Fruit fly (Drosophila melanogaster) whole organism, wandering third instar larva: ENCODE measurements around the gene Pgk.

Experiments used
- Abd-B ChIP-seq: fragments of >200 bp; optimal IDR thresholded peaks from 2 replicates; lab custom pipeline; 2017; ENCODE audit warnings: missing biosample characterization, missing genetic modification characterization
- CG32264 ChIP-seq: fragments of 200-800 bp; sonication (Bioruptor generic); optimal IDR thresholded peaks from 2 replicates; lab custom pipeline; 2016; ENCODE audit warnings: missing biosample characterization, missing genetic modification characterization
- CrebA ChIP-seq: fragments of 200-800 bp; sonication (Bioruptor generic); optimal IDR thresholded peaks from 2 replicates; lab custom pipeline; 2016; ENCODE audit warnings: missing biosample characterization, mild to moderate bottlenecking, missing genetic modification characterization, borderline replicate concordance
- Dfd ChIP-seq: fragments of >200 bp; optimal IDR thresholded peaks from 2 replicates; lab custom pipeline; 2017; ENCODE audit warnings: missing biosample characterization, missing genetic modification characterization
- Dif ChIP-seq: fragments of 200-275, 200-300 bp; sonication (Bioruptor generic); optimal IDR thresholded peaks from 2 replicates; lab custom pipeline; 2018; ENCODE audit warnings: missing biosample characterization, missing genetic modification characterization; ENCODE audit not compliant: partially characterized antibody
- GATAd ChIP-seq: sonication (Bioruptor generic); optimal IDR thresholded peaks from 2 replicates; lab custom pipeline; 2016; ENCODE audit warnings: missing biosample characterization, missing genetic modification characterization
- HLH106 ChIP-seq: fragments of 200-800 bp; optimal IDR thresholded peaks from 3 replicates; lab custom pipeline; 2019; ENCODE audit warnings: missing biosample characterization, mild to moderate bottlenecking, missing genetic modification characterization, moderate library complexity
- Hnf4 ChIP-seq: fragments of 200-800 bp; sonication (Bioruptor generic); optimal IDR thresholded peaks from 2 replicates; lab custom pipeline; 2016; ENCODE audit warnings: missing biosample characterization, mild to moderate bottlenecking, missing genetic modification characterization
- Hr78 ChIP-seq: fragments of >200 bp; optimal IDR thresholded peaks from 2 replicates; lab custom pipeline; 2017; ENCODE audit warnings: missing biosample characterization, missing genetic modification characterization
- Hr83 ChIP-seq: fragments of 200-300 bp; sonication (Bioruptor generic); optimal IDR thresholded peaks from 2 replicates; lab custom pipeline; 2016; ENCODE audit warnings: missing biosample characterization, mild to moderate bottlenecking, missing genetic modification characterization, moderate library complexity; ENCODE audit not compliant: poor library complexity, severe bottlenecking
- Jra ChIP-seq: sonication (Bioruptor generic); optimal IDR thresholded peaks from 2 replicates; lab custom pipeline; 2016; ENCODE audit warnings: missing biosample characterization, missing genetic modification characterization
- Myc ChIP-seq: fragments of >200 bp; optimal IDR thresholded peaks from 2 replicates; lab custom pipeline; 2017
- OdsH ChIP-seq: fragments of 200-800 bp; sonication (Bioruptor generic); optimal IDR thresholded peaks from 2 replicates; lab custom pipeline; 2016; ENCODE audit warnings: missing biosample characterization, mild to moderate bottlenecking, missing genetic modification characterization
- Rel ChIP-seq, 2 experiments: fragments of 200-800 bp; sonication (Bioruptor generic) in 1 of 2; optimal IDR thresholded peaks; 2 replicates in 1 of 2; 3 replicates in 1 of 2; lab custom pipeline; 2016 to 2019; ENCODE audit warnings: mild to moderate bottlenecking in 2 of 2, missing biosample characterization in 2 of 2, missing genetic modification characterization in 2 of 2, moderate library complexity in 1 of 2
- Sp1 ChIP-seq: fragments of 200-800 bp; sonication (Bioruptor generic); optimal IDR thresholded peaks from 3 replicates; lab custom pipeline; 2019; ENCODE audit warnings: missing biosample characterization, mild to moderate bottlenecking, missing genetic modification characterization, moderate library complexity
- Vsx2 ChIP-seq: fragments of 200-300, 225-300 bp; sonication (Bioruptor generic); optimal IDR thresholded peaks from 2 replicates; lab custom pipeline; 2018; ENCODE audit warnings: missing biosample characterization, missing genetic modification characterization; ENCODE audit not compliant: partially characterized antibody
- br ChIP-seq: fragments of 200-800 bp; sonication (Bioruptor generic); optimal IDR thresholded peaks from 2 replicates; lab custom pipeline; 2016; ENCODE audit warnings: missing biosample characterization, missing genetic modification characterization
- brk ChIP-seq: fragments of 200-800 bp; sonication (Bioruptor generic); optimal IDR thresholded peaks from 2 replicates; lab custom pipeline; 2016; ENCODE audit warnings: missing biosample characterization, mild to moderate bottlenecking, missing genetic modification characterization
- dl ChIP-seq, 2 experiments: fragments of 175-275, 200-275 bp in 1 of 2; fragments of 200-275 bp in 1 of 2; sonication (Bioruptor generic); optimal IDR thresholded peaks; lab custom pipeline; 2018; ENCODE audit warnings: mild to moderate bottlenecking in 2 of 2, missing biosample characterization in 2 of 2, missing genetic modification characterization in 2 of 2, moderate library complexity in 2 of 2; ENCODE audit not compliant: partially characterized antibody in 2 of 2, insufficient read depth in 1 of 2
- dsf ChIP-seq: sonication (Bioruptor generic); optimal IDR thresholded peaks from 2 replicates; lab custom pipeline; 2016; ENCODE audit warnings: missing biosample characterization, missing genetic modification characterization, borderline replicate concordance
- ey ChIP-seq: fragments of 200-800 bp; sonication (Bioruptor generic); optimal IDR thresholded peaks from 2 replicates; lab custom pipeline; 2016; ENCODE audit warnings: missing biosample characterization, missing genetic modification characterization
- foxo ChIP-seq, 2 experiments: fragments of 200-800 bp; sonication (Bioruptor generic); optimal IDR thresholded peaks; 2 replicates in 1 of 2; 3 replicates in 1 of 2; lab custom pipeline; 2016 to 2017; ENCODE audit warnings: missing biosample characterization in 2 of 2, missing genetic modification characterization in 2 of 2
- fru ChIP-seq: fragments of 200-800 bp; sonication (Bioruptor generic); optimal IDR thresholded peaks from 3 replicates; lab custom pipeline; 2016; ENCODE audit warnings: missing biosample characterization, mild to moderate bottlenecking, missing genetic modification characterization
- h ChIP-seq: fragments of 200-800 bp; sonication (Bioruptor generic); optimal IDR thresholded peaks from 3 replicates; lab custom pipeline; 2016; ENCODE audit warnings: missing biosample characterization, mild to moderate bottlenecking, missing genetic modification characterization
- lola ChIP-seq: fragments of >200 bp; optimal IDR thresholded peaks from 2 replicates; lab custom pipeline; 2017; ENCODE audit warnings: missing biosample characterization, missing genetic modification characterization
- pan ChIP-seq: fragments of >200 bp; optimal IDR thresholded peaks from 2 replicates; lab custom pipeline; 2017
- psq ChIP-seq: fragments of 200-800 bp; sonication (Bioruptor generic); optimal IDR thresholded peaks from 3 replicates; lab custom pipeline; 2017; ENCODE audit warnings: missing biosample characterization, mild to moderate bottlenecking, missing genetic modification characterization, moderate library complexity
- rgr ChIP-seq: fragments of 200-800 bp; sonication (Bioruptor generic); optimal IDR thresholded peaks from 3 replicates; lab custom pipeline; 2016; ENCODE audit warnings: missing biosample characterization, mild to moderate bottlenecking, missing genetic modification characterization
- sage ChIP-seq: fragments of 200-800 bp; sonication (Bioruptor generic); optimal IDR thresholded peaks from 2 replicates; lab custom pipeline; 2016; ENCODE audit warnings: missing biosample characterization, mild to moderate bottlenecking, missing genetic modification characterization
- sv ChIP-seq: fragments of 200-800 bp; sonication (Bioruptor generic); optimal IDR thresholded peaks from 3 replicates; lab custom pipeline; 2016; ENCODE audit warnings: missing biosample characterization, missing genetic modification characterization
- tai ChIP-seq: sonication (Bioruptor generic); optimal IDR thresholded peaks from 2 replicates; lab custom pipeline; 2016; ENCODE audit warnings: missing biosample characterization, missing genetic modification characterization
- usp ChIP-seq: fragments of >200 bp; optimal IDR thresholded peaks from 2 replicates; lab custom pipeline; 2017; ENCODE audit warnings: missing biosample characterization, missing genetic modification characterization
- woc ChIP-seq: sonication (Bioruptor generic); optimal IDR thresholded peaks from 2 replicates; lab custom pipeline; 2016; ENCODE audit warnings: missing biosample characterization, mild to moderate bottlenecking, missing genetic modification characterization

Pgk gene

dm6 chr2L:2751085-2751710, 1.7 kb downstream of the Pgk start:
- TF ChIP-seq Hnf4 (peak; percentile 16), Rel (GFP tag; optimal IDR thresholded peaks at IDR 0.05; lab: Kevin White, UChicago) (no peak), Rel (tag; optimal IDR thresholded peaks at IDR 0.05; lab: Kevin White, UChicago) (peak; percentile 70), h (GFP tag; lab: Kevin White, UChicago) (peak; percentile 54), Hr83 (peak; percentile 1), dl (GFP tag; optimal IDR thresholded peaks at IDR 0.05; lab: Kevin White, UChicago; ENCODE audit: insufficient read depth in 1 of 2, partially characterized antibody in 2 of 2) (peak in 1 of 2 experiments; percentile 13), brk (GFP tag; lab: Kevin White, UChicago) (no peak), Hr78 (GFP tag; lab: Kevin White, UChicago) (no peak), Dif (GFP tag; lab: Kevin White, UChicago) (peak; percentile 57), fru (GFP tag; lab: Kevin White, UChicago) (no peak)
- TF ChIP-seq, all 38 proteins: peak for 6

- TF ChIP-seq sv (GFP tag; lab: Kevin White, UChicago) (peak; percentile 66), rgr (GFP tag; lab: Kevin White, UChicago) (peak; percentile 40), foxo (GFP tag; optimal IDR thresholded peaks at IDR 0.05; lab: Kevin White, UChicago) (peak in 1 of 2 experiments; percentile 60), Jra (GFP tag; lab: Kevin White, UChicago) (no peak), br (GFP tag; lab: Kevin White, UChicago) (peak; percentile 13), CG32264 (GFP tag; lab: Kevin White, UChicago) (no peak), woc (GFP tag; lab: Kevin White, UChicago) (peak; percentile 24), OdsH (peak; percentile 28), fru (GFP tag; lab: Kevin White, UChicago) (peak; percentile 24), h (GFP tag; lab: Kevin White, UChicago) (peak; percentile 50), lola (GFP tag; lab: Kevin White, UChicago) (no peak), ey (GFP tag; lab: Kevin White, UChicago) (peak; percentile 40), HLH106 (tag; lab: Kevin White, UChicago) (peak; percentile 19), Abd-B (GFP tag; lab: Kevin White, UChicago) (no peak), Hr83 (no peak)
- TF ChIP-seq, all 38 proteins: peak for 10
Observed at dm6 chr2L:2750337-2751084, 2.4 kb downstream of the Pgk start.

dm6 chr2L:2749144-2749766, 3.6 kb downstream of the Pgk start:
- TF ChIP-seq Sp1 (peak; percentile 15), woc (GFP tag; lab: Kevin White, UChicago) (peak; percentile 77), OdsH (peak; percentile 0), brk (GFP tag; lab: Kevin White, UChicago) (no peak), sv (GFP tag; lab: Kevin White, UChicago) (no peak), Myc (lab: Kevin White, UChicago) (peak; percentile 81), pan (lab: Kevin White, UChicago) (no peak), usp (GFP tag; lab: Kevin White, UChicago) (no peak), Vsx2 (no peak), GATAd (GFP tag; lab: Kevin White, UChicago) (no peak), HLH106 (tag; lab: Kevin White, UChicago) (no peak), sage (no peak), Hr78 (GFP tag; lab: Kevin White, UChicago) (no peak), dsf (no peak), Hr83 (peak; percentile 0), Abd-B (GFP tag; lab: Kevin White, UChicago) (no peak), tai (GFP tag; lab: Kevin White, UChicago) (no peak), psq (GFP tag; lab: Kevin White, UChicago) (no peak), br (GFP tag; lab: Kevin White, UChicago) (peak; percentile 26), Hnf4 (no peak), dl (GFP tag; optimal IDR thresholded peaks at IDR 0.05; lab: Kevin White, UChicago; ENCODE audit: insufficient read depth in 1 of 2, partially characterized antibody in 2 of 2) (no peak), Dfd (GFP tag; lab: Kevin White, UChicago) (no peak), CrebA (GFP tag; lab: Kevin White, UChicago) (no peak), Rel (GFP tag; optimal IDR thresholded peaks at IDR 0.05; lab: Kevin White, UChicago) (no peak), Rel (tag; optimal IDR thresholded peaks at IDR 0.05; lab: Kevin White, UChicago) (peak; percentile 43), lola (GFP tag; lab: Kevin White, UChicago) (no peak), fru (GFP tag; lab: Kevin White, UChicago) (no peak), rgr (GFP tag; lab: Kevin White, UChicago) (peak; percentile 7), Jra (GFP tag; lab: Kevin White, UChicago) (no peak), h (GFP tag; lab: Kevin White, UChicago) (peak; percentile 14), foxo (GFP tag; optimal IDR thresholded peaks at IDR 0.05; lab: Kevin White, UChicago) (peak in 1 of 2 experiments; percentile 56)
